Worm (Caenorhabditis elegans) whole organism, mixed stage, embryonic: ENCODE measurements around the gene D1054.1.

Experiments
- ceh-39 ChIP-seq: fragments of 150-350 bp; optimal IDR thresholded peaks from 2 replicates; lab custom pipeline; 2014; ENCODE audit warnings: missing biosample characterization, missing genetic modification characterization
- drap-1 ChIP-seq: fragments of 200-800 bp; sonication (Bioruptor generic); optimal IDR thresholded peaks from 3 replicates; lab custom pipeline; 2018; ENCODE audit warnings: mild to moderate bottlenecking, missing genetic modification characterization, missing compliant biosample characterization
- elt-3 ChIP-seq: fragments of 150-350 bp; optimal IDR thresholded peaks from 2 replicates; lab custom pipeline; 2014; ENCODE audit warnings: missing biosample characterization, missing genetic modification characterization
- lin-13 ChIP-seq: fragments of 150-350 bp; optimal IDR thresholded peaks from 2 replicates; lab custom pipeline; 2014; ENCODE audit warnings: missing biosample characterization, missing genetic modification characterization
- lin-32 ChIP-seq: fragments of 200-800 bp; sonication (Bioruptor generic); optimal IDR thresholded peaks from 2 replicates; lab custom pipeline; 2018; ENCODE audit warnings: mild to moderate bottlenecking, missing genetic modification characterization, missing compliant biosample characterization
- lsy-2 ChIP-seq: fragments of 150-350 bp; optimal IDR thresholded peaks from 2 replicates; lab custom pipeline; 2014; ENCODE audit warnings: missing biosample characterization, missing genetic modification characterization
- mab-5 ChIP-seq: fragments of 150-350 bp; optimal IDR thresholded peaks from 2 replicates; lab custom pipeline; 2014; ENCODE audit warnings: missing biosample characterization, missing genetic modification characterization
- mep-1 ChIP-seq: fragments of 150-350 bp; optimal IDR thresholded peaks from 2 replicates; lab custom pipeline; 2017; ENCODE audit warnings: missing biosample characterization, missing genetic modification reagents, missing genetic modification characterization, inconsistent platforms
- nhr-76 ChIP-seq: sonication (generic microtip); optimal IDR thresholded peaks from 2 replicates; lab custom pipeline; 2017; ENCODE audit warnings: missing biosample characterization, missing genetic modification characterization

ce11 chrV:10768892-10769291 is 1.1 kb downstream of the D1054.1 start:
- TF ChIP-seq lsy-2 (no peak), mep-1 (no peak), lin-32 (GFP tag; lab: Kevin White, UChicago) (no peak), elt-3 (tag; lab: Kevin White, UChicago) (no peak), lin-13 (tag; lab: Kevin White, UChicago) (no peak), ceh-39 (tag; lab: Kevin White, UChicago) (no peak), nhr-76 (tag; lab: Kevin White, UChicago) (no peak), drap-1 (GFP tag; lab: Kevin White, UChicago) (no peak), mab-5 (no peak)
